Worm (Caenorhabditis elegans): ENCODE measurements around the gene Y39B6A.34.

- TF ChIP-seq sea-1 (GFP tag; conservative IDR thresholded peaks at IDR 0.05), result no peak
- TF ChIP-seq ama-1 (optimal IDR thresholded peaks at IDR 0.05), result no peak
- TF ChIP-seq tbx-11 (GFP tag; IDR thresholded peaks at IDR 0.05), result no peak
- TF ChIP-seq F13C5.2 (tag; optimal IDR thresholded peaks at IDR 0.05), result no peak
- no peak for TF ChIP-seq tra-4 (tag; optimal IDR thresholded peaks at IDR 0.05)
- TF ChIP-seq B0310.2 (tag; optimal IDR thresholded peaks at IDR 0.05), result no peak
- TF ChIP-seq hmg-4 (GFP tag; optimal IDR thresholded peaks at IDR 0.05), result no peak
- no peak for TF ChIP-seq pes-1 (GFP tag; IDR thresholded peaks at IDR 0.05)
- TF ChIP-seq ceh-13 (GFP tag; optimal IDR thresholded peaks at IDR 0.05), result no peak
- no peak for TF ChIP-seq aly-1 (tag; optimal IDR thresholded peaks at IDR 0.05)
- TF ChIP-seq flt-1 (GFP tag; IDR thresholded peaks at IDR 0.05), result no peak
- TF ChIP-seq scrt-1 (GFP tag; IDR thresholded peaks at IDR 0.05), result no peak
Measured at ce11 chrV:18990958-18991357, 9.9 kb upstream of the Y39B6A.34 start.

Data from whole organism, early embryonic.